Worm (Caenorhabditis elegans): ENCODE results near the gene ZK867.2.

DNA sequence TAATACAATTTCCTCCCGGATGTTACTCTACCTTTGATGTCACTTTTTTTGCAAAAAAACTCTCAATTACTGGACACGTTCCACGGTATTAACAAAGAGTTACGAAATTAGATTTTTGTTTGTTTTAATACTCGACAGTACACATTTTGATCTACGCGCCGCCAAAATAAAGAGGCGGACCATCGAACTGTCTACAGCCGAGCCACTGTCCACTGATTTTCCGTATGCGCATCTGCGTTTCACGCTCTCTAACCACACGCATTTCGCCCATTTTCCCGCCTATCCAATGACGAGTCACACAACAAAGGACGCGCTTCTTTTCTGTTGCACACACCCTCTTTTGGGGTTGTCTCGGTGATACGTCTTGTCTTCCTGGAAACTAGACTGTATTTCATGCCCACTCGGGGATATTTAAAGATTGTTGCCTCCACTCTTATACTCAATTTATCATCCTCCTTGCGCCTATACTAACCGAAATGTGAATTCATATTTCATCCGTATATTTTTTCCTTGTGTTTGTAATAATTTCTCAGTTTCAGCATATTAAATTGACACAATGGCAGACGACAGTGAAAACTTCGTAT, 6.6 kb upstream of the ZK867.2 start, which contains the start of gene C55B6.1:
- TF ChIP-seq T26A8.4 (GFP tag; IDR thresholded peaks at IDR 0.05) (no peak), dmd-8 (GFP tag; IDR thresholded peaks at IDR 0.05) (no peak), lin-15B (tag; optimal IDR thresholded peaks at IDR 0.05) (no peak), lsy-2 (tag; optimal IDR thresholded peaks at IDR 0.05) (no peak), nhr-76 (tag; optimal IDR thresholded peaks at IDR 0.05) (no peak), aly-2 (tag; optimal IDR thresholded peaks at IDR 0.05) (no peak), aha-1 (tag) (peak; percentile 91), daf-12 (tag; optimal IDR thresholded peaks at IDR 0.05) (no peak), unc-39 (tag; optimal IDR thresholded peaks at IDR 0.05) (no peak), F37D6.2 (tag; optimal IDR thresholded peaks at IDR 0.05) (no peak), F49E8.2 (tag; optimal IDR thresholded peaks at IDR 0.05; ENCODE audit: borderline replicate concordance) (no peak), lin-13 (GFP tag; optimal IDR thresholded peaks at IDR 0.05) (no peak), ama-1 (optimal IDR thresholded peaks at IDR 0.05) (no peak)
